Worm (Caenorhabditis elegans) whole organism, late embryonic: ENCODE results near the gene D1086.8.

Source experiments
- T23F11.4 ChIP-seq: fragments of 200-800 bp; sonication (Bioruptor generic); optimal IDR thresholded peaks from 2 replicates; lab custom pipeline; 2018; ENCODE audit warnings: mild to moderate bottlenecking, missing genetic modification characterization, missing compliant biosample characterization
- ama-1 ChIP-seq: fragments of 150-350 bp; optimal IDR thresholded peaks from 2 replicates; lab custom pipeline; 2014
- ceh-2 ChIP-seq: sonication (generic microtip); optimal IDR thresholded peaks from 2 replicates; lab custom pipeline; 2016; ENCODE audit warnings: missing genotype, missing genetic modification characterization, missing compliant biosample characterization
- elt-2 ChIP-seq: sonication (generic microtip); optimal IDR thresholded peaks from 2 replicates; lab custom pipeline; 2016; ENCODE audit warnings: missing genetic modification reagents, missing genetic modification characterization, missing compliant biosample characterization
- eyg-1 ChIP-seq: sonication (generic microtip); optimal IDR thresholded peaks from 2 replicates; lab custom pipeline; 2016; ENCODE audit warnings: missing genotype, missing genetic modification characterization, missing compliant biosample characterization
- fkh-10 ChIP-seq: fragments of 150-350 bp; optimal IDR thresholded peaks from 2 replicates; lab custom pipeline; 2014; ENCODE audit warnings: missing biosample characterization, missing genetic modification reagents, missing genetic modification characterization
- hlh-30 ChIP-seq: sonication (generic microtip); optimal IDR thresholded peaks from 2 replicates; lab custom pipeline; 2017; ENCODE audit warnings: antibody characterized with exemption, missing genetic modification characterization, missing compliant biosample characterization; ENCODE audit not compliant: insufficient read depth
- mec-3 ChIP-seq: sonication (generic microtip); optimal IDR thresholded peaks from 2 replicates; lab custom pipeline; 2016; ENCODE audit warnings: borderline replicate concordance, missing genetic modification characterization, missing compliant biosample characterization
- nfya-1 ChIP-seq: sonication (generic microtip); optimal IDR thresholded peaks from 2 replicates; lab custom pipeline; 2017; ENCODE audit warnings: missing genetic modification characterization, mild to moderate bottlenecking, missing compliant biosample characterization, antibody characterized with exemption, moderate library complexity
- npax-4 ChIP-seq: sonication (generic microtip); optimal IDR thresholded peaks from 2 replicates; lab custom pipeline; 2016; ENCODE audit warnings: missing genetic modification characterization, missing compliant biosample characterization
- odd-2 ChIP-seq: sonication (generic microtip); optimal IDR thresholded peaks from 2 replicates; lab custom pipeline; 2017; ENCODE audit warnings: antibody characterized with exemption, mild to moderate bottlenecking, missing genetic modification characterization, missing compliant biosample characterization
- pqm-1 ChIP-seq: sonication (generic microtip); optimal IDR thresholded peaks from 2 replicates; lab custom pipeline; 2016; ENCODE audit warnings: missing genetic modification characterization, missing compliant biosample characterization
- tbx-2 ChIP-seq: sonication (generic microtip); optimal IDR thresholded peaks from 2 replicates; lab custom pipeline; 2016; ENCODE audit warnings: missing genetic modification characterization, missing compliant biosample characterization
- ztf-16 ChIP-seq: sonication (generic microtip); optimal IDR thresholded peaks from 2 replicates; lab custom pipeline; 2017; ENCODE audit warnings: missing genetic modification characterization, missing compliant biosample characterization

DNA sequence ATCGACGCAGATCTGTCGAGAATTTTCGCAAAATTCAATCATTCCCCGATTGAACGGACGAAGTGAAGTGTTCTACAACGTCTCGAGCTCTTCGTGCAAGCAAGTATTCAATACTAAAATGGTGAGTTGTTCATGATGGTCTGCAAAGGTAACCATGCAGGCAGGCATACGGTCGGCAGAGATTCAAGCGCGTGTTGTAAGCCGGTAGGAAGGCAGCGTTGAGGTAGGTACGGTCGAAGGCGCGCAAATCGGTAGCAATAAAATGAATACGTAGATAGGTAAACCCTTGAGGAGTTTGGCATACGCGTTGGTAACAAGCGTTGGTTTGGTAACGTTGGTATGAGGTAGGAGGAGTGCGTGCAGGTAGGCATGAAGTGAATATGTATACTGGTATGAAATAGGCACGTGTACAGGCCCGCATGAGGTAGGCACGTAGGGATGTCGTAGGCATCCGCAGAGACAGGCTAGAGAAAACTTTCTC lies 26.0 kb upstream of the D1086.8 start, which contains the start of gene D1086.17:
- no peak for TF ChIP-seq npax-4 (tag; lab: Kevin White, UChicago)
- no peak for TF ChIP-seq nfya-1 (tag; lab: Kevin White, UChicago)
- no peak for TF ChIP-seq fkh-10 (GFP tag; lab: Kevin White, UChicago)
- TF ChIP-seq elt-2 (tag; lab: Kevin White, UChicago) = no peak
- TF ChIP-seq pqm-1 (tag; lab: Kevin White, UChicago) = no peak
- no peak for TF ChIP-seq T23F11.4 (GFP tag; lab: Kevin White, UChicago)
- no peak for TF ChIP-seq ztf-16
- no peak for TF ChIP-seq mec-3
- TF ChIP-seq ceh-2 (tag; lab: Kevin White, UChicago) = no peak
- no peak for TF ChIP-seq odd-2 (tag; lab: Kevin White, UChicago)
- no peak for TF ChIP-seq eyg-1 (tag; lab: Kevin White, UChicago)
- TF ChIP-seq hlh-30 = no peak
- TF ChIP-seq tbx-2 (tag; lab: Kevin White, UChicago) = no peak
- no peak for TF ChIP-seq ama-1
